Worm (Caenorhabditis elegans): ENCODE results near the gene T07D4.2.

T07D4.2 gene

DNA sequence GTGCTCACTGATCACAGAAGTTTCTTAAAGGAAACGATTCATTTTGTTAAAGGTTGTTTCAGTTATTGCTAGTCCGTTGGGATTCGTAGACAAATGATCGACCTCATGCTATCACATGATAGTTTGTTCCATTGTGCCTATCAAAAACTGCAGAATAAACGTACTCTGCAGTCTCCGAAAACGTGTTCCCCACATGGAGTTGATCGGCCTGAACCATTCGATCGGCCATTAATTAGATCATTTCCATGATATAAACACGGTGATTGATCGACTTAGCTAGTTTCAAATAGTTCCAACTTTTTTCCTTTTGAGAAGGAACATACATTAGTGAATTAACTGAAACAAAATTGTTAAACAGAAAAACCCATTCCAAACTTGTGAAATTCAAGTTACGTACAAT, 51.0 kb downstream of the T07D4.2 start (continued):
- TF ChIP-seq Y116A8C.19 (tag; optimal IDR thresholded peaks at IDR 0.05; ENCODE audit: borderline replicate concordance) = no peak
- TF ChIP-seq nhr-47 (tag; optimal IDR thresholded peaks at IDR 0.05) = peak; percentile 25
- no peak for TF ChIP-seq snpc-4 (tag; optimal IDR thresholded peaks at IDR 0.05)
- TF ChIP-seq alr-1 (tag; optimal IDR thresholded peaks at IDR 0.05; ENCODE audit: borderline replicate concordance) = no peak
- no peak for TF ChIP-seq hpl-2 (GFP tag; optimal IDR thresholded peaks at IDR 0.05)
- no peak for TF ChIP-seq dpl-1 (GFP tag; optimal IDR thresholded peaks at IDR 0.05)
- TF ChIP-seq aly-2 (tag; optimal IDR thresholded peaks at IDR 0.05) = no peak
- peak in 1 of 2 experiments; percentile 71 for TF ChIP-seq lin-35 (GFP tag; optimal IDR thresholded peaks at IDR 0.05)
- TF ChIP-seq hlh-4 (tag; optimal IDR thresholded peaks at IDR 0.05) = no peak
- TF ChIP-seq dsc-1 (tag; optimal IDR thresholded peaks at IDR 0.05) = no peak
- no peak for TF ChIP-seq jun-1 (tag; optimal IDR thresholded peaks at IDR 0.05)
- TF ChIP-seq C04F5.9 (tag; optimal IDR thresholded peaks at IDR 0.05) = no peak
- TF ChIP-seq unc-86 (tag; optimal IDR thresholded peaks at IDR 0.05) = no peak
- no peak for TF ChIP-seq efl-1 (optimal IDR thresholded peaks at IDR 0.05)
- peak in 1 of 2 experiments; percentile 88 for TF ChIP-seq efl-1 (GFP tag; optimal IDR thresholded peaks at IDR 0.05 in 1 of 2)
- no peak for TF ChIP-seq nhr-237 (tag; optimal IDR thresholded peaks at IDR 0.05)
- TF ChIP-seq ama-1 (optimal IDR thresholded peaks at IDR 0.05) = no peak
- TF ChIP-seq lin-15B (tag; optimal IDR thresholded peaks at IDR 0.05) = no peak
- TF ChIP-seq ces-1 (GFP tag; optimal IDR thresholded peaks at IDR 0.05) = no peak
- no peak for TF ChIP-seq lin-13 (GFP tag; optimal IDR thresholded peaks at IDR 0.05)
- TF ChIP-seq ets-5 (GFP tag; IDR thresholded peaks at IDR 0.05) = no peak
- peak; percentile 73 for TF ChIP-seq nhr-90 (tag; optimal IDR thresholded peaks at IDR 0.05; ENCODE audit: poor library complexity)
- no peak for TF ChIP-seq mef-2 (tag; optimal IDR thresholded peaks at IDR 0.05)
- TF ChIP-seq ceh-90 (tag; optimal IDR thresholded peaks at IDR 0.05) = no peak
- no peak for TF ChIP-seq F16B12.6 (tag; optimal IDR thresholded peaks at IDR 0.05)
- no peak for TF ChIP-seq nhr-12 (tag; optimal IDR thresholded peaks at IDR 0.05)
- no peak for TF ChIP-seq C34B4.2 (tag; optimal IDR thresholded peaks at IDR 0.05)
- peak; percentile 64 for TF ChIP-seq lin-14 (GFP tag; optimal IDR thresholded peaks at IDR 0.05)
- no peak for TF ChIP-seq aha-1 (tag; optimal IDR thresholded peaks at IDR 0.05)
- no peak for TF ChIP-seq mep-1 (tag; optimal IDR thresholded peaks at IDR 0.05)
- no peak for TF ChIP-seq hlh-17 (GFP tag; optimal IDR thresholded peaks at IDR 0.05; ENCODE audit: borderline replicate concordance)
- no peak for TF ChIP-seq unc-62 (GFP tag; optimal IDR thresholded peaks at IDR 0.05)
- peak; percentile 59 for TF ChIP-seq blmp-1 (tag; optimal IDR thresholded peaks at IDR 0.05)
- TF ChIP-seq efl-3 (GFP tag; optimal IDR thresholded peaks at IDR 0.05) = no peak
- TF ChIP-seq mab-9 (GFP tag; IDR thresholded peaks at IDR 0.05) = no peak
- TF ChIP-seq ceh-8 (GFP tag; optimal IDR thresholded peaks at IDR 0.05) = no peak
- TF ChIP-seq tbx-2 (tag; optimal IDR thresholded peaks at IDR 0.05) = peak; percentile 52
- TF ChIP-seq fos-1 (tag; optimal IDR thresholded peaks at IDR 0.05) = no peak
- TF ChIP-seq mdl-1 (tag; optimal IDR thresholded peaks at IDR 0.05) = peak in 1 of 2 experiments; percentile 85
- peak in 5 of 6 experiments; percentile 7 to 95 (median 38) for TF ChIP-seq elt-3 (tag; optimal IDR thresholded peaks at IDR 0.05)
- TF ChIP-seq fkh-10 (GFP tag; optimal IDR thresholded peaks at IDR 0.05) = no peak

DNA sequence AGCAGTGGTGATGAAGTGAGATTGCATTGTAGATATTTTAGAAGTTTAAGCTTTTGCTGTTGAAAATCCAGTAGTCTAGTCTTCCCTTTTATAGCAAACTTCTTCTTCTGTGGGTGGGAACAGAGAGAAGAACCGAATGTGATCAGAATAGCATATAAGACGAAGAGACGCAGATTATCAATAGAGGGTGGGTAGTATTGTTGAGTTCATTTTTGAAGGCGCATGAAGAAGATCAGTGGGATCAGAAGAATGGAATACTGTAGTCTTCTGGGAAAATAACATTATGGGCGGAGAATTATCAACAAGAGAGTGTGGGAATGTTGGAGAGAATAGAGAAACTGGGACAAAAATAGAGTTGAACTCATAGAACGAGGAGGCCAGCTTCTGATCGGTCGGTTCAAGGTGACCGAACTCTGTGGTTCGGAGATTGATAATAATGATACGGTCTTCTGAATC, 52.6 kb downstream of the T07D4.2 start, which contains the start of gene F46C5.1:
Gene F46C5.1 (minus strand): TSS at position 51 of the 456 bp plus-strand sequence.
- TF ChIP-seq blmp-1 (tag; optimal IDR thresholded peaks at IDR 0.05) (peak; percentile 63), elt-2 (tag; optimal IDR thresholded peaks at IDR 0.05) (no peak), lsy-2 (tag; optimal IDR thresholded peaks at IDR 0.05) (peak in 1 of 2 experiments; percentile 68), unc-86 (tag; optimal IDR thresholded peaks at IDR 0.05) (no peak), pag-3 (tag; optimal IDR thresholded peaks at IDR 0.05; ENCODE audit: borderline replicate concordance, insufficient read depth) (no peak), C16A3.4 (tag; optimal IDR thresholded peaks at IDR 0.05) (peak; percentile 2), rnt-1 (tag; optimal IDR thresholded peaks at IDR 0.05) (no peak), C04F5.9 (tag; optimal IDR thresholded peaks at IDR 0.05) (no peak), nhr-12 (tag; optimal IDR thresholded peaks at IDR 0.05) (no peak), mef-2 (tag; optimal IDR thresholded peaks at IDR 0.05) (no peak), elt-3 (tag; optimal IDR thresholded peaks at IDR 0.05) (peak in 2 of 6 experiments; percentile 6 to 25)

Measured in whole organism, L1 larva.